Fruit fly (Drosophila melanogaster) whole organism, embryonic: ENCODE results near the gene Spt6.

ENCODE experiments used
- Awh ChIP-seq: fragments of 200-800 bp; sonication (Bioruptor generic); IDR thresholded peaks from 2 replicates; pipeline ENCODE4, ENCODE4 v1.3.6; 2022; ENCODE audit warnings: missing biosample characterization, missing genetic modification characterization
- Bteb2 ChIP-seq: fragments of 200-800 bp; sonication (Bioruptor generic); optimal IDR thresholded peaks from 2 replicates; lab custom pipeline; 2016; ENCODE audit warnings: missing biosample characterization, missing genetic modification characterization
- CG10543 ChIP-seq: fragments of 200-800 bp; sonication (Bioruptor generic); optimal IDR thresholded peaks from 3 replicates; lab custom pipeline; 2017; ENCODE audit warnings: missing biosample characterization, mild to moderate bottlenecking, missing genetic modification characterization, moderate library complexity
- CG11085 ChIP-seq: fragments of 200-800 bp; sonication (Bioruptor generic); IDR thresholded peaks from 2 replicates; pipeline ENCODE4 v1.3.6; 2022; ENCODE audit warnings: missing biosample characterization, missing genetic modification characterization
- CG12659 ChIP-seq: fragments of 200-800 bp; sonication (Bioruptor generic); optimal IDR thresholded peaks from 3 replicates; lab custom pipeline; 2017; ENCODE audit warnings: mild to moderate bottlenecking, missing biosample characterization, missing genetic modification reagents, missing genetic modification characterization
- CG12769 ChIP-seq: fragments of 200-800 bp; sonication (Bioruptor generic); optimal IDR thresholded peaks from 2 replicates; lab custom pipeline; 2019; ENCODE audit warnings: missing biosample characterization, mild to moderate bottlenecking, missing genetic modification characterization, moderate library complexity
- CG15696 ChIP-seq: fragments of 200-800 bp; sonication (Bioruptor generic); optimal IDR thresholded peaks from 2 replicates; lab custom pipeline; 2019; ENCODE audit warnings: missing biosample characterization, mild to moderate bottlenecking, missing genetic modification characterization, moderate library complexity
- CG17361 ChIP-seq: fragments of 200-800 bp; sonication (Bioruptor generic); IDR thresholded peaks from 3 replicates; pipeline ENCODE4 v1.3.6; 2022; ENCODE audit warnings: missing biosample characterization, missing genetic modification characterization
- CG18011 ChIP-seq: fragments of 200-800 bp; sonication (Bioruptor generic); optimal IDR thresholded peaks from 2 replicates; lab custom pipeline; 2017; ENCODE audit warnings: missing biosample characterization, missing genetic modification characterization, mild to moderate bottlenecking, moderate library complexity, missing genotype
- CG1832 ChIP-seq: fragments of 200-800 bp; sonication (Bioruptor generic); optimal IDR thresholded peaks from 2 replicates; lab custom pipeline; 2017; ENCODE audit warnings: missing biosample characterization, mild to moderate bottlenecking, missing genetic modification characterization, inconsistent platforms
- CG31224 ChIP-seq: fragments of 200-800 bp; sonication (Bioruptor generic); IDR thresholded peaks from 2 replicates; pipeline ENCODE4 v1.3.6; 2022; ENCODE audit warnings: missing biosample characterization, missing genetic modification characterization
- CG6254 ChIP-seq: fragments of 200-800 bp; sonication (Bioruptor generic); optimal IDR thresholded peaks from 3 replicates; lab custom pipeline; 2017; ENCODE audit warnings: mild to moderate bottlenecking, missing biosample characterization, missing genetic modification reagents, missing genetic modification characterization
- CG6683 ChIP-seq: fragments of 200-800 bp; sonication (Bioruptor generic); optimal IDR thresholded peaks from 2 replicates; lab custom pipeline; 2017; ENCODE audit warnings: missing biosample characterization, mild to moderate bottlenecking, missing genetic modification characterization, missing genetic modification reagents
- CG8359 ChIP-seq: fragments of 200-800 bp; sonication (Bioruptor generic); optimal IDR thresholded peaks from 2 replicates; lab custom pipeline; 2017; ENCODE audit warnings: missing biosample characterization, mild to moderate bottlenecking, missing genetic modification characterization, borderline replicate concordance
- CG8924 ChIP-seq: fragments of 200-800 bp; optimal IDR thresholded peaks from 3 replicates; lab custom pipeline; 2019; ENCODE audit warnings: missing biosample characterization, mild to moderate bottlenecking, missing genetic modification characterization, moderate library complexity
- CkIIα-i1 ChIP-seq: fragments of 200-800 bp; sonication (Bioruptor generic); IDR thresholded peaks from 2 replicates; pipeline ENCODE4 v1.3.6; 2022; ENCODE audit warnings: missing biosample characterization, missing genetic modification characterization
- D19B ChIP-seq: fragments of 200-800 bp; sonication (Bioruptor generic); optimal IDR thresholded peaks from 2 replicates; lab custom pipeline; 2017; ENCODE audit warnings: missing biosample characterization, mild to moderate bottlenecking, missing genetic modification characterization
- Hey ChIP-seq: fragments of 200-800 bp; sonication (Bioruptor generic); optimal IDR thresholded peaks from 3 replicates; lab custom pipeline; 2018; ENCODE audit warnings: missing biosample characterization, mild to moderate bottlenecking, missing genetic modification characterization
- HmgZ ChIP-seq: fragments of 200-800 bp; sonication (Bioruptor generic); optimal IDR thresholded peaks from 2 replicates; lab custom pipeline; 2018; ENCODE audit warnings: missing biosample characterization, mild to moderate bottlenecking, missing genetic modification characterization
- MTF-1 ChIP-seq: fragments of 200-800 bp; sonication (Bioruptor generic); optimal IDR thresholded peaks from 2 replicates; lab custom pipeline; 2018; ENCODE audit warnings: missing biosample characterization, mild to moderate bottlenecking, missing genetic modification characterization, borderline replicate concordance
- Opbp ChIP-seq: fragments of 200-800 bp; sonication (Bioruptor generic); IDR thresholded peaks from 3 replicates; pipeline ENCODE4 v1.3.6; 2022; ENCODE audit warnings: missing biosample characterization, missing genetic modification characterization; ENCODE audit not compliant: partially characterized antibody
- PHDP ChIP-seq: fragments of 200-800 bp; sonication (Bioruptor generic); optimal IDR thresholded peaks from 3 replicates; lab custom pipeline; 2018; ENCODE audit warnings: missing biosample characterization, mild to moderate bottlenecking, missing genetic modification characterization, moderate library complexity
- Trl ChIP-seq, 3 experiments: fragments of >200 bp in 2 of 3; fragments of 200-800 bp in 1 of 3; sonication (Bioruptor generic) in 1 of 3; optimal IDR thresholded peaks; 2 replicates in 1 of 3; 3 replicates in 2 of 3; lab custom pipeline; 2016 to 2017; ENCODE audit warnings: missing biosample characterization in 1 of 3, missing genetic modification characterization in 1 of 3
- ato ChIP-seq: fragments of 200-800 bp; sonication (Bioruptor generic); IDR thresholded peaks from 2 replicates; pipeline ENCODE4 v1.3.6; 2022; ENCODE audit warnings: missing biosample characterization, missing genetic modification characterization; ENCODE audit not compliant: partially characterized antibody
- br ChIP-seq: fragments of >200 bp; optimal IDR thresholded peaks from 2 replicates; lab custom pipeline; 2017
- cato ChIP-seq: fragments of 200-800 bp; sonication (Bioruptor generic); optimal IDR thresholded peaks from 2 replicates; lab custom pipeline; 2016; ENCODE audit warnings: missing biosample characterization, missing genetic modification characterization, borderline replicate concordance
- cg ChIP-seq: fragments of 200-800 bp; sonication (Bioruptor generic); optimal IDR thresholded peaks from 3 replicates; lab custom pipeline; 2019; ENCODE audit warnings: missing biosample characterization, mild to moderate bottlenecking, missing genetic modification characterization, moderate library complexity
- chinmo ChIP-seq: fragments of 200-800 bp; sonication (Bioruptor generic); IDR thresholded peaks from 4 replicates; pipeline ENCODE4 v1.3.6; 2022; ENCODE audit warnings: missing biosample characterization, missing genetic modification characterization; ENCODE audit not compliant: partially characterized antibody
- ci ChIP-seq: fragments of 200-800 bp; sonication (Bioruptor generic); IDR thresholded peaks from 3 replicates; pipeline ENCODE4 v1.3.6; 2022; ENCODE audit warnings: missing biosample characterization, missing genetic modification characterization
- cwo ChIP-seq: fragments of 200-800 bp; sonication (Bioruptor generic); optimal IDR thresholded peaks from 3 replicates; lab custom pipeline; 2017; ENCODE audit warnings: missing biosample characterization, missing genetic modification characterization, mild to moderate bottlenecking, moderate library complexity, missing genetic modification reagents
- gro ChIP-seq: fragments of 200-800 bp; sonication (Bioruptor generic); optimal IDR thresholded peaks from 2 replicates; lab custom pipeline; 2016; ENCODE audit warnings: missing biosample characterization, missing genetic modification characterization
- lola ChIP-seq, 3 experiments: fragments of >200 bp in 2 of 3; fragments of 200-800 bp in 1 of 3; sonication (Bioruptor generic) in 1 of 3; optimal IDR thresholded peaks; 2 replicates each; lab custom pipeline; 2017 to 2019; ENCODE audit warnings: missing biosample characterization in 3 of 3, missing genetic modification characterization in 3 of 3, mild to moderate bottlenecking in 1 of 3, moderate library complexity in 1 of 3
- mirr ChIP-seq: fragments of 200-800 bp; sonication (Bioruptor generic); optimal IDR thresholded peaks from 3 replicates; lab custom pipeline; 2018; ENCODE audit warnings: missing biosample characterization, mild to moderate bottlenecking, missing genetic modification characterization
- nerfin-1 ChIP-seq: fragments of 200-800 bp; sonication (Bioruptor generic); optimal IDR thresholded peaks from 3 replicates; lab custom pipeline; 2019; ENCODE audit warnings: missing biosample characterization, mild to moderate bottlenecking, missing genetic modification characterization, moderate library complexity
- nerfin-2 ChIP-seq: fragments of 200-800 bp; sonication (Bioruptor generic); IDR thresholded peaks from 2 replicates; pipeline ENCODE4 v1.3.6; 2022; ENCODE audit warnings: missing biosample characterization, missing genetic modification characterization; ENCODE audit not compliant: partially characterized antibody
- pb ChIP-seq: fragments of 200-800 bp; sonication (Bioruptor generic); optimal IDR thresholded peaks from 3 replicates; lab custom pipeline; 2016; ENCODE audit warnings: missing biosample characterization, missing genetic modification characterization
- prd ChIP-seq, 3 experiments: fragments of >200 bp in 2 of 3; fragments of 200-800 bp in 1 of 3; sonication (Bioruptor generic) in 1 of 3; optimal IDR thresholded peaks in 2 of 3; IDR thresholded peaks in 1 of 3; 2 replicates in 2 of 3; 3 replicates in 1 of 3; pipeline versions ENCODE4 v1.3.6 to Lab custom; 2017 to 2022; ENCODE audit warnings: missing biosample characterization in 1 of 3, missing genetic modification characterization in 1 of 3
- row ChIP-seq: fragments of 200-800 bp; sonication (Bioruptor generic); IDR thresholded peaks from 3 replicates; pipeline ENCODE4 v1.3.6; 2022; ENCODE audit warnings: missing biosample characterization, missing genetic modification characterization
- slp2 ChIP-seq: fragments of 200-800 bp; sonication (Bioruptor generic); optimal IDR thresholded peaks from 2 replicates; lab custom pipeline; 2016; ENCODE audit warnings: missing biosample characterization, missing genetic modification characterization
- ssp ChIP-seq: fragments of 200-800 bp; sonication (Bioruptor generic); IDR thresholded peaks from 2 replicates; pipeline ENCODE4 v1.3.6; 2022; ENCODE audit warnings: missing biosample characterization, missing genetic modification characterization
- sug ChIP-seq: fragments of 200-800 bp; optimal IDR thresholded peaks from 2 replicates; lab custom pipeline; 2019; ENCODE audit warnings: missing biosample characterization, mild to moderate bottlenecking, missing genetic modification characterization, moderate library complexity
- tap ChIP-seq: fragments of 200-800 bp; optimal IDR thresholded peaks from 3 replicates; lab custom pipeline; 2019; ENCODE audit warnings: missing biosample characterization, mild to moderate bottlenecking, missing genetic modification characterization, moderate library complexity
- toy ChIP-seq: fragments of 200-800 bp; sonication (Bioruptor generic); IDR thresholded peaks from 2 replicates; pipeline ENCODE4 v1.3.6; 2022; ENCODE audit warnings: missing biosample characterization, missing genetic modification characterization
- vnd ChIP-seq: fragments of 200-800 bp; sonication (Bioruptor generic); IDR thresholded peaks from 3 replicates; pipeline ENCODE4 v1.3.6; 2022; ENCODE audit warnings: missing biosample characterization, missing genetic modification characterization; ENCODE audit not compliant: partially characterized antibody
- wdn ChIP-seq: fragments of 200-800 bp; sonication (Bioruptor generic); IDR thresholded peaks from 2 replicates; pipeline ENCODE4 v1.3.6; 2022; ENCODE audit warnings: missing biosample characterization, missing genetic modification characterization

Spt6 gene

DNA sequence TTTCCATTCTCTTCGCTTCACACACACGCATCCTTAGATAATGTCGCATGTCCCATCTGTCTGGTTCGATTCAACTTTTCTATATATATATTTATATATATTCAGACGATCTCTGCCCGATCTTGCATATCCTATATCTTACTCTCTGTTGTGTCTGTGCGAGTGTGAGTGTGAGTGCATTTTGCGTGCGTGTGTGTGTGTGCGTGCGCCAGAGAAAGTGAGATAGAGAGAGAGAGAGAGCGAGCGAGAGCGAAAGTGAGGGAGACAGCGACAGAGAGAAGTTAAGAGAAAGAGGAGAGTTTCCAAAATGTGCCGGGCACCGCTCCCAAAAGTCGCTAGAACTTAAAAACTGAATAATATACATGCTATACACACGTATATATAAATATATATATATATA lies 35.8 kb upstream of the Spt6 start:
- TF ChIP-seq cg = peak; percentile 62
- no peak for TF ChIP-seq PHDP (tag; lab: Kevin White, UChicago)
- TF ChIP-seq HmgZ (tag; lab: Kevin White, UChicago) = no peak
- TF ChIP-seq CG12769 (tag; lab: Kevin White, UChicago) = no peak
- no peak for TF ChIP-seq Opbp (GFP tag; lab: Robert Waterston, UW)
- TF ChIP-seq Trl (optimal IDR thresholded peaks at IDR 0.05; lab: Kevin White, UChicago) = peak; percentile 19 to 36
- TF ChIP-seq Trl (GFP tag; optimal IDR thresholded peaks at IDR 0.05; lab: Kevin White, UChicago) = no peak
- TF ChIP-seq CG1832 (GFP tag; lab: Kevin White, UChicago) = peak; percentile 83
- no peak for TF ChIP-seq prd (optimal IDR thresholded peaks at IDR 0.05; lab: Kevin White, UChicago)
- TF ChIP-seq prd (GFP tag; IDR thresholded peaks at IDR 0.05; lab: Robert Waterston, UW) = no peak
- TF ChIP-seq nerfin-2 (GFP tag; lab: Robert Waterston, UW) = no peak
- TF ChIP-seq, all 482 proteins: peak for 3

- TF ChIP-seq MTF-1 (GFP tag; lab: Kevin White, UChicago) (no peak), Hey (tag; lab: Kevin White, UChicago) (no peak), CG6683 (no peak), wdn (no peak), CG12659 (GFP tag; lab: Kevin White, UChicago) (no peak), CG6254 (GFP tag; lab: Kevin White, UChicago) (no peak), ato (GFP tag; lab: Robert Waterston, UW) (no peak), cwo (GFP tag; lab: Kevin White, UChicago) (no peak), CG8924 (tag; lab: Kevin White, UChicago) (no peak), CG31224 (GFP tag; lab: Robert Waterston, UW) (no peak), CG18011 (no peak), gro (GFP tag; lab: Kevin White, UChicago) (no peak), br (lab: Kevin White, UChicago) (no peak), CG8359 (GFP tag; lab: Kevin White, UChicago) (no peak), Awh (no peak), Bteb2 (GFP tag; lab: Kevin White, UChicago) (no peak)
Observed at dm6 chrX:6237015-6237414, 30.6 kb upstream of the Spt6 start, which contains the start of gene CG14445. TSS of gene CG14445 (plus strand) at chrX:6237315.

dm6 chrX:6252897-6253540 lies 14.6 kb upstream of the Spt6 start:
- no peak for TF ChIP-seq toy (GFP tag; lab: Robert Waterston, UW)
- 0 out of 3 replicates have a peak, but pooled peaks have one; percentile 15 for TF ChIP-seq vnd (GFP tag; lab: Robert Waterston, UW)
- TF ChIP-seq ci (GFP tag; lab: Robert Waterston, UW) = 0 out of 3 replicates have a peak, but pooled peaks have one; percentile 12
- TF ChIP-seq cato (GFP tag; lab: Kevin White, UChicago) = no peak
- TF ChIP-seq nerfin-1 (tag; lab: Kevin White, UChicago) = no peak
- TF ChIP-seq row (GFP tag; lab: Robert Waterston, UW) = peak; percentile 52; the same call in 2 of the 3 replicates
- peak; percentile 87 for TF ChIP-seq D19B (GFP tag; lab: Kevin White, UChicago)
- TF ChIP-seq ssp = no peak
- TF ChIP-seq CG11085 (GFP tag; lab: Robert Waterston, UW) = no peak
- no peak for TF ChIP-seq tap (tag; lab: Kevin White, UChicago)
- no peak for TF ChIP-seq CkIIα-i1
- TF ChIP-seq CG17361 (GFP tag; lab: Robert Waterston, UW) = no peak
- TF ChIP-seq sug = peak; percentile 11
- TF ChIP-seq lola (GFP tag; optimal IDR thresholded peaks at IDR 0.05; lab: Kevin White, UChicago) = no peak
- TF ChIP-seq chinmo (GFP tag; lab: Robert Waterston, UW) = no peak
- no peak for TF ChIP-seq CG10543 (GFP tag; lab: Kevin White, UChicago)
- no peak for TF ChIP-seq CG15696
- TF ChIP-seq slp2 = no peak
- no peak for TF ChIP-seq pb (GFP tag; lab: Kevin White, UChicago)
- TF ChIP-seq cwo (GFP tag; lab: Kevin White, UChicago) = peak; percentile 1
- TF ChIP-seq mirr (GFP tag; lab: Kevin White, UChicago) = peak; percentile 70
